Fruit fly (Drosophila melanogaster) whole organism, embryonic: ENCODE data around the gene Pmm2.

Experiments used
- Adf1 ChIP-seq: fragments of 200-800 bp; sonication (Bioruptor generic); IDR thresholded peaks from 2 replicates; pipeline ENCODE4 v1.3.6; 2022; ENCODE audit warnings: missing biosample characterization, missing genetic modification characterization
- CG10321 ChIP-seq: fragments of 200-800 bp; sonication (Bioruptor generic); IDR thresholded peaks from 2 replicates; pipeline ENCODE4 v1.3.6; 2022; ENCODE audit warnings: missing biosample characterization, missing genetic modification characterization
- CG10366 ChIP-seq: fragments of 200-800 bp; sonication (Bioruptor generic); IDR thresholded peaks from 2 replicates; pipeline ENCODE4 v1.3.6; 2022; ENCODE audit warnings: missing biosample characterization, missing genetic modification characterization
- CG10462 ChIP-seq: fragments of 200-800 bp; sonication (Bioruptor generic); optimal IDR thresholded peaks from 2 replicates; lab custom pipeline; 2016; ENCODE audit warnings: missing biosample characterization, missing genetic modification characterization
- CG11723 ChIP-seq: fragments of 200-800 bp; sonication (Bioruptor generic); optimal IDR thresholded peaks from 2 replicates; lab custom pipeline; 2017; ENCODE audit warnings: missing biosample characterization, mild to moderate bottlenecking, missing genetic modification characterization
- CG12299 ChIP-seq: fragments of 200-800 bp; sonication (Bioruptor generic); optimal IDR thresholded peaks from 2 replicates; lab custom pipeline; 2018; ENCODE audit warnings: missing biosample characterization, mild to moderate bottlenecking, missing genetic modification characterization
- CG13296 ChIP-seq: fragments of 200-800 bp; sonication (Bioruptor generic); optimal IDR thresholded peaks from 3 replicates; lab custom pipeline; 2018; ENCODE audit warnings: missing biosample characterization, mild to moderate bottlenecking, missing genetic modification characterization
- CG13775 ChIP-seq: fragments of 200-800 bp; sonication (Bioruptor generic); optimal IDR thresholded peaks from 3 replicates; lab custom pipeline; 2017; ENCODE audit warnings: missing biosample characterization, mild to moderate bottlenecking, missing genetic modification characterization
- CG14050 ChIP-seq: fragments of 200-800 bp; sonication (Bioruptor generic); IDR thresholded peaks from 3 replicates; pipeline ENCODE4 v1.3.6; 2022; ENCODE audit warnings: missing biosample characterization, missing genetic modification characterization
- CG15073 ChIP-seq: fragments of 200-800 bp; sonication (Bioruptor generic); optimal IDR thresholded peaks from 2 replicates; lab custom pipeline; 2016; ENCODE audit warnings: missing biosample characterization, missing genetic modification characterization
- CG15479 ChIP-seq: fragments of 200-800 bp; sonication (Bioruptor generic); optimal IDR thresholded peaks from 3 replicates; lab custom pipeline; 2019; ENCODE audit warnings: missing biosample characterization, mild to moderate bottlenecking, missing genetic modification characterization, moderate library complexity
- CG1603 ChIP-seq: fragments of 200-800 bp; sonication (Bioruptor generic); optimal IDR thresholded peaks from 2 replicates; lab custom pipeline; 2019; ENCODE audit warnings: missing biosample characterization, mild to moderate bottlenecking, missing genetic modification characterization, moderate library complexity
- CG17385 ChIP-seq: fragments of 200-800 bp; sonication (Bioruptor generic); optimal IDR thresholded peaks from 3 replicates; lab custom pipeline; 2018; ENCODE audit warnings: missing biosample characterization, mild to moderate bottlenecking, missing genetic modification characterization
- CG17568 ChIP-seq: fragments of 200-800 bp; sonication (Bioruptor generic); optimal IDR thresholded peaks from 2 replicates; lab custom pipeline; 2018; ENCODE audit warnings: missing biosample characterization, mild to moderate bottlenecking, missing genetic modification characterization, moderate library complexity
- CG17912 ChIP-seq: fragments of 200-800 bp; sonication (Bioruptor generic); optimal IDR thresholded peaks from 2 replicates; lab custom pipeline; 2018; ENCODE audit warnings: missing biosample characterization, mild to moderate bottlenecking, missing genetic modification characterization
- CG31388 ChIP-seq: fragments of 200-800 bp; sonication (Bioruptor generic); optimal IDR thresholded peaks from 2 replicates; lab custom pipeline; 2016; ENCODE audit warnings: missing biosample characterization, missing genetic modification characterization
- CG34422 ChIP-seq: fragments of 200-800 bp; sonication (Bioruptor generic); IDR thresholded peaks from 3 replicates; pipeline ENCODE4 v1.3.6; 2022; ENCODE audit warnings: missing biosample characterization, missing genetic modification characterization
- CG6683 ChIP-seq: fragments of 200-800 bp; sonication (Bioruptor generic); optimal IDR thresholded peaks from 2 replicates; lab custom pipeline; 2017; ENCODE audit warnings: missing biosample characterization, mild to moderate bottlenecking, missing genetic modification characterization, missing genetic modification reagents
- CG6854 ChIP-seq: fragments of 200-800 bp; sonication (Bioruptor generic); optimal IDR thresholded peaks from 3 replicates; lab custom pipeline; 2017; ENCODE audit warnings: missing biosample characterization, mild to moderate bottlenecking, missing genetic modification characterization
- CG7987 ChIP-seq: fragments of 200-800 bp; sonication (Bioruptor generic); optimal IDR thresholded peaks from 2 replicates; lab custom pipeline; 2018; ENCODE audit warnings: missing biosample characterization, mild to moderate bottlenecking, missing genetic modification characterization, moderate library complexity
- CG8388 ChIP-seq: fragments of 200-800 bp; sonication (Bioruptor generic); optimal IDR thresholded peaks from 2 replicates; lab custom pipeline; 2019; ENCODE audit warnings: missing biosample characterization, mild to moderate bottlenecking, missing genetic modification characterization, moderate library complexity
- Fer2 ChIP-seq: fragments of 200-800 bp; sonication (Bioruptor generic); optimal IDR thresholded peaks from 2 replicates; lab custom pipeline; 2018; ENCODE audit warnings: missing biosample characterization, mild to moderate bottlenecking, missing genetic modification characterization, moderate library complexity
- Fer3 ChIP-seq: fragments of 200-800 bp; sonication (Bioruptor generic); optimal IDR thresholded peaks from 2 replicates; lab custom pipeline; 2018; ENCODE audit warnings: missing biosample characterization, mild to moderate bottlenecking, missing genetic modification characterization, moderate library complexity
- HmgD ChIP-seq: fragments of 200-800 bp; sonication (Bioruptor generic); optimal IDR thresholded peaks from 3 replicates; lab custom pipeline; 2016; ENCODE audit warnings: missing biosample characterization, missing genetic modification characterization
- Hr51 ChIP-seq, 2 experiments: fragments of 200-800 bp; sonication (Bioruptor generic); optimal IDR thresholded peaks; 2 replicates in 1 of 2; 3 replicates in 1 of 2; lab custom pipeline; 2016 to 2018; ENCODE audit warnings: missing biosample characterization in 2 of 2, missing genetic modification characterization in 2 of 2, mild to moderate bottlenecking in 1 of 2, moderate library complexity in 1 of 2
- Lhr ChIP-seq: fragments of 200-800 bp; sonication (Bioruptor generic); optimal IDR thresholded peaks from 3 replicates; lab custom pipeline; 2017; ENCODE audit warnings: mild to moderate bottlenecking, missing biosample characterization, missing genetic modification reagents, missing genetic modification characterization
- Mad ChIP-seq: fragments of 200-800 bp; sonication (Bioruptor generic); optimal IDR thresholded peaks from 2 replicates; lab custom pipeline; 2016; ENCODE audit warnings: missing biosample characterization, missing genetic modification characterization
- al ChIP-seq: fragments of 200-800 bp; sonication (Bioruptor generic); IDR thresholded peaks from 2 replicates; pipeline ENCODE4 v1.3.6; 2022; ENCODE audit warnings: missing biosample characterization, missing genetic modification characterization
- bigmax ChIP-seq: fragments of 200-800 bp; sonication (Bioruptor generic); optimal IDR thresholded peaks from 2 replicates; lab custom pipeline; 2018; ENCODE audit warnings: missing biosample characterization, mild to moderate bottlenecking, missing genetic modification characterization
- bowl ChIP-seq: fragments of 200-800 bp; sonication (Bioruptor generic); IDR thresholded peaks from 2 replicates; pipeline ENCODE4 v1.3.6; 2022; ENCODE audit warnings: missing biosample characterization, missing genetic modification characterization
- cato ChIP-seq: fragments of 200-800 bp; sonication (Bioruptor generic); optimal IDR thresholded peaks from 2 replicates; lab custom pipeline; 2016; ENCODE audit warnings: missing biosample characterization, missing genetic modification characterization, borderline replicate concordance
- cg ChIP-seq: fragments of 200-800 bp; sonication (Bioruptor generic); optimal IDR thresholded peaks from 3 replicates; lab custom pipeline; 2019; ENCODE audit warnings: missing biosample characterization, mild to moderate bottlenecking, missing genetic modification characterization, moderate library complexity
- crol ChIP-seq: fragments of 200-800 bp; sonication (Bioruptor generic); IDR thresholded peaks from 2 replicates; pipeline ENCODE4 v1.3.6; 2022; ENCODE audit warnings: missing biosample characterization, missing genetic modification characterization
- crp ChIP-seq, 2 experiments: fragments of 200-800 bp; sonication (Bioruptor generic); optimal IDR thresholded peaks; 2 replicates in 1 of 2; 3 replicates in 1 of 2; lab custom pipeline; 2017; ENCODE audit warnings: missing biosample characterization in 2 of 2, missing genetic modification characterization in 2 of 2, mild to moderate bottlenecking in 1 of 2, moderate library complexity in 1 of 2
- disco-r ChIP-seq: fragments of 200-800 bp; sonication (Bioruptor generic); optimal IDR thresholded peaks from 2 replicates; lab custom pipeline; 2016; ENCODE audit warnings: missing biosample characterization, missing genetic modification characterization
- ewg ChIP-seq: fragments of 200-800 bp; sonication (Bioruptor generic); optimal IDR thresholded peaks from 3 replicates; lab custom pipeline; 2017; ENCODE audit warnings: mild to moderate bottlenecking, missing biosample characterization, missing genetic modification reagents, missing genetic modification characterization
- eyg ChIP-seq: fragments of 200-800 bp; sonication (Bioruptor generic); optimal IDR thresholded peaks from 3 replicates; lab custom pipeline; 2016; ENCODE audit warnings: missing biosample characterization, missing genetic modification characterization
- gcm ChIP-seq: fragments of 200-800 bp; sonication (Bioruptor generic); optimal IDR thresholded peaks from 2 replicates; lab custom pipeline; 2019; ENCODE audit warnings: missing biosample characterization, mild to moderate bottlenecking, missing genetic modification characterization, moderate library complexity
- ken ChIP-seq: fragments of 200-800 bp; sonication (Bioruptor generic); IDR thresholded peaks from 3 replicates; pipeline ENCODE4 v1.3.6; 2022; ENCODE audit warnings: missing biosample characterization, missing genetic modification characterization
- pnt ChIP-seq: fragments of 200-800 bp; sonication (Bioruptor generic); optimal IDR thresholded peaks from 3 replicates; lab custom pipeline; 2016; ENCODE audit warnings: missing biosample characterization, missing genetic modification characterization
- run ChIP-seq: fragments of 200-800 bp; sonication (Bioruptor generic); optimal IDR thresholded peaks from 3 replicates; lab custom pipeline; 2018; ENCODE audit warnings: missing biosample characterization, mild to moderate bottlenecking, missing genetic modification characterization
- schlank ChIP-seq: fragments of 200-800 bp; sonication (Bioruptor generic); optimal IDR thresholded peaks from 2 replicates; lab custom pipeline; 2018; ENCODE audit warnings: missing biosample characterization, mild to moderate bottlenecking, missing genetic modification characterization
- sd ChIP-seq: fragments of 200-800 bp; sonication (Bioruptor generic); optimal IDR thresholded peaks from 3 replicates; lab custom pipeline; 2018; ENCODE audit warnings: missing biosample characterization, mild to moderate bottlenecking, missing genetic modification characterization, moderate library complexity
- slbo ChIP-seq: fragments of 200-800 bp; sonication (Bioruptor generic); IDR thresholded peaks from 2 replicates; pipeline ENCODE4 v1.3.6; 2022; ENCODE audit warnings: missing biosample characterization, missing genetic modification characterization
- tgo ChIP-seq: fragments of 200-800 bp; sonication (Bioruptor generic); IDR thresholded peaks from 3 replicates; pipeline ENCODE4 v1.3.6; 2022; ENCODE audit warnings: missing biosample characterization, missing genetic modification characterization
- tx ChIP-seq: fragments of 200-800 bp; sonication (Bioruptor generic); optimal IDR thresholded peaks from 2 replicates; lab custom pipeline; 2016; ENCODE audit warnings: missing biosample characterization, missing genetic modification characterization
- unpg ChIP-seq: fragments of 200-800 bp; sonication (Bioruptor generic); optimal IDR thresholded peaks from 3 replicates; lab custom pipeline; 2018; ENCODE audit warnings: missing biosample characterization, mild to moderate bottlenecking, missing genetic modification characterization, moderate library complexity
- vvl ChIP-seq: fragments of 200-800 bp; sonication (Bioruptor generic); IDR thresholded peaks from 2 replicates; pipeline ENCODE4 v1.3.6; 2022; ENCODE audit warnings: missing biosample characterization, missing genetic modification characterization
- zfh2 ChIP-seq: fragments of 200-800 bp; sonication (Bioruptor generic); optimal IDR thresholded peaks from 2 replicates; lab custom pipeline; 2016; ENCODE audit warnings: missing biosample characterization, missing genetic modification characterization

The Pmm2 gene

DNA sequence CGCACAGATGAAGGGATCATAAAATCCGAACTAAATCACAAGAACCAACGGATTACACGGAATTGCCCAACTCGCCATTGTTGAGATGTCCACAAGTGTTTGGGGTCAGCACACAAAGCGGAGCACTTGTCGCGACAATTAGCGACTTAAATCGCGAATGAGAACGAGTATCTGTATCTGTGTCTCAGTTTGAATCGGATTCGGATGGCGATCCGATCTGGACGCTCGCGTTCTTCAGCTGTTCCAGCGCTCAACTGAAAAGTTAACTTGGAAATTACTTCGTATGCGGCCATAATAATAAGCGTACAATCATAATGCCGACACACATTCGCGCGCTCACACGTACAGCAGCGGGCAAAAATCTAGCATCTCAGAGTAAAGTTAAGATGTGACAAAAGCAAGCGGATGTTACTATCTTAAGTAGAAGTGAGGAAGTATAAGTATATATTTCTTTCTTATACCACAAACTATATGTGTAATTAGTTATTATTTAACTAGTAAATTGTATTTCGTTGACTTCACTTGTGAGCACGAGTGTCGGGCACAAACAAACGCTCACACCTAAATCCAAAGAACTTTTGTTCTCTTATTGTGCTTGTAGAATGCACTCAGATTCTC lies 43.9 kb upstream of the Pmm2 start, which contains the start of gene CG10660 (continued):
- peak; percentile 59 for TF ChIP-seq Adf1 (GFP tag; lab: Robert Waterston, UW)
- peak; percentile 91 for TF ChIP-seq CG8388
- peak; percentile 71 to 94 for TF ChIP-seq Hr51 (GFP tag; optimal IDR thresholded peaks at IDR 0.05; lab: Kevin White, UChicago)
- TF ChIP-seq vvl = peak; percentile 96
- TF ChIP-seq Fer3 = peak; percentile 81
- TF ChIP-seq CG10321 (GFP tag; lab: Robert Waterston, UW) = peak; percentile 69; the same call in 1 of the 2 replicates
- TF ChIP-seq Mad (GFP tag; lab: Kevin White, UChicago) = peak; percentile 85
- peak; percentile 11 for TF ChIP-seq cg (GFP tag; lab: Kevin White, UChicago)
- peak; percentile 52 for TF ChIP-seq CG13296 (GFP tag; lab: Kevin White, UChicago)
- TF ChIP-seq eyg (GFP tag; lab: Kevin White, UChicago) = peak; percentile 57
- TF ChIP-seq ken (GFP tag; lab: Robert Waterston, UW) = peak; percentile 86
- peak; percentile 39 for TF ChIP-seq tx
- peak in 1 of 2 experiments; percentile 15 for TF ChIP-seq crp (GFP tag; optimal IDR thresholded peaks at IDR 0.05; lab: Kevin White, UChicago)
- TF ChIP-seq CG17568 (GFP tag; lab: Kevin White, UChicago) = peak; percentile 82
- TF ChIP-seq run (tag; lab: Kevin White, UChicago) = peak; percentile 89
- TF ChIP-seq CG17912 = no peak
- TF ChIP-seq Fer2 (tag; lab: Kevin White, UChicago) = no peak
- TF ChIP-seq crol = no peak
- TF ChIP-seq schlank (tag; lab: Kevin White, UChicago) = peak; percentile 64
- peak; percentile 88 for TF ChIP-seq CG10366 (GFP tag; lab: Robert Waterston, UW)
- TF ChIP-seq al (GFP tag; lab: Robert Waterston, UW) = peak; percentile 37; the same call in 1 of the 2 replicates
- TF ChIP-seq sd (tag; lab: Kevin White, UChicago) = peak; percentile 23
- TF ChIP-seq gcm (GFP tag; lab: Kevin White, UChicago) = peak; percentile 89
- peak; percentile 22 for TF ChIP-seq CG15073 (GFP tag; lab: Kevin White, UChicago)
- peak; percentile 85 for TF ChIP-seq slbo
- no peak for TF ChIP-seq CG15479 (GFP tag; lab: Kevin White, UChicago)
- TF ChIP-seq zfh2 (GFP tag; lab: Kevin White, UChicago) = peak; percentile 55
- TF ChIP-seq CG1603 = peak; percentile 96
- peak; percentile 94 for TF ChIP-seq unpg (GFP tag; lab: Kevin White, UChicago)
- peak; percentile 75 for TF ChIP-seq cato (GFP tag; lab: Kevin White, UChicago)
- TF ChIP-seq bowl (GFP tag; lab: Robert Waterston, UW) = peak; percentile 66; the same call in 1 of the 2 replicates
- no peak for TF ChIP-seq disco-r (GFP tag; lab: Kevin White, UChicago)
- peak; percentile 60 for TF ChIP-seq pnt (GFP tag; lab: Kevin White, UChicago)
- no peak for TF ChIP-seq HmgD (GFP tag; lab: Kevin White, UChicago)
- TF ChIP-seq CG14050 (GFP tag; lab: Robert Waterston, UW) = peak; percentile 84
- peak; percentile 76 for TF ChIP-seq CG6854 (GFP tag; lab: Kevin White, UChicago)
- peak; percentile 56 for TF ChIP-seq CG6683
- TF ChIP-seq CG7987 (GFP tag; lab: Kevin White, UChicago) = peak; percentile 55
- no peak for TF ChIP-seq bigmax (GFP tag; lab: Kevin White, UChicago)
- peak; percentile 70 for TF ChIP-seq CG11723 (GFP tag; lab: Kevin White, UChicago)
- TF ChIP-seq Lhr = peak; percentile 66
- peak; percentile 88 for TF ChIP-seq CG17385 (GFP tag; lab: Kevin White, UChicago)
- TF ChIP-seq CG13775 (GFP tag; lab: Kevin White, UChicago) = peak; percentile 76
- peak; percentile 80 for TF ChIP-seq CG12299 (tag; lab: Kevin White, UChicago)
- peak; percentile 43 for TF ChIP-seq CG10462 (GFP tag; lab: Kevin White, UChicago)
- TF ChIP-seq CG31388 (GFP tag; lab: Kevin White, UChicago) = peak; percentile 65
- TF ChIP-seq tgo = peak; percentile 80
- TF ChIP-seq ewg (GFP tag; lab: Kevin White, UChicago) = peak; percentile 79
- peak; percentile 91 for TF ChIP-seq CG34422
